Fruit fly (Drosophila melanogaster): ENCODE results near the gene CG43131.

CG43131 gene

dm6 chr3R:5120461-5121214 is 11.7 kb upstream of the CG43131 start:
- TF ChIP-seq Myc (optimal IDR thresholded peaks at IDR 0.05) (no peak), dl (GFP tag; optimal IDR thresholded peaks at IDR 0.05; ENCODE audit: insufficient read depth in 1 of 2, partially characterized antibody in 2 of 2) (no peak), Hr78 (GFP tag; optimal IDR thresholded peaks at IDR 0.05) (no peak), Hnf4 (GFP tag; optimal IDR thresholded peaks at IDR 0.05) (peak; percentile 5), jim (GFP tag; optimal IDR thresholded peaks at IDR 0.05) (no peak), br (GFP tag; optimal IDR thresholded peaks at IDR 0.05) (peak; percentile 16), ey (GFP tag; optimal IDR thresholded peaks at IDR 0.05) (peak; percentile 36), sage (GFP tag; optimal IDR thresholded peaks at IDR 0.05) (no peak), fru (GFP tag; optimal IDR thresholded peaks at IDR 0.05) (no peak), Sp1 (GFP tag; optimal IDR thresholded peaks at IDR 0.05) (no peak), lola (GFP tag; optimal IDR thresholded peaks at IDR 0.05) (no peak), CG32264 (GFP tag; optimal IDR thresholded peaks at IDR 0.05) (no peak), N (GFP tag; optimal IDR thresholded peaks at IDR 0.05) (peak; percentile 6), foxo (GFP tag; optimal IDR thresholded peaks at IDR 0.05) (peak in 1 of 2 experiments; percentile 15), dsf (GFP tag; optimal IDR thresholded peaks at IDR 0.05; ENCODE audit: borderline replicate concordance) (no peak), Hr83 (GFP tag; optimal IDR thresholded peaks at IDR 0.05; ENCODE audit: poor library complexity, severe bottlenecking) (no peak), sv (GFP tag; optimal IDR thresholded peaks at IDR 0.05) (no peak), rgr (GFP tag; optimal IDR thresholded peaks at IDR 0.05) (peak; percentile 4), h (GFP tag; optimal IDR thresholded peaks at IDR 0.05) (peak; percentile 49), usp (GFP tag; optimal IDR thresholded peaks at IDR 0.05) (no peak), HLH106 (tag; optimal IDR thresholded peaks at IDR 0.05) (peak; percentile 23), Dif (GFP tag; optimal IDR thresholded peaks at IDR 0.05; ENCODE audit: partially characterized antibody) (no peak)

dm6 chr3R:5118185-5118584 is 9.2 kb upstream of the CG43131 start:
- TF ChIP-seq Abd-B (GFP tag; optimal IDR thresholded peaks at IDR 0.05) (no peak), tai (GFP tag; optimal IDR thresholded peaks at IDR 0.05) (no peak), h (GFP tag; optimal IDR thresholded peaks at IDR 0.05) (peak; percentile 35), Dfd (GFP tag; optimal IDR thresholded peaks at IDR 0.05) (no peak), Rel (GFP tag; optimal IDR thresholded peaks at IDR 0.05) (no peak), Rel (tag; optimal IDR thresholded peaks at IDR 0.05) (no peak), usp (GFP tag; optimal IDR thresholded peaks at IDR 0.05) (no peak), dsf (GFP tag; optimal IDR thresholded peaks at IDR 0.05; ENCODE audit: borderline replicate concordance) (no peak), jim (GFP tag; optimal IDR thresholded peaks at IDR 0.05) (no peak), Vsx2 (GFP tag; optimal IDR thresholded peaks at IDR 0.05; ENCODE audit: partially characterized antibody) (no peak), br (GFP tag; optimal IDR thresholded peaks at IDR 0.05) (no peak), rgr (GFP tag; optimal IDR thresholded peaks at IDR 0.05) (peak; percentile 37), Hr78 (GFP tag; optimal IDR thresholded peaks at IDR 0.05) (no peak), woc (GFP tag; optimal IDR thresholded peaks at IDR 0.05) (no peak), Sp1 (GFP tag; optimal IDR thresholded peaks at IDR 0.05) (no peak), Jra (GFP tag; optimal IDR thresholded peaks at IDR 0.05) (no peak), brk (GFP tag; optimal IDR thresholded peaks at IDR 0.05) (no peak), Hnf4 (GFP tag; optimal IDR thresholded peaks at IDR 0.05) (no peak), Myc (optimal IDR thresholded peaks at IDR 0.05) (no peak), fru (GFP tag; optimal IDR thresholded peaks at IDR 0.05) (peak; percentile 22), OdsH (GFP tag; optimal IDR thresholded peaks at IDR 0.05) (peak; percentile 1), Hr83 (GFP tag; optimal IDR thresholded peaks at IDR 0.05; ENCODE audit: poor library complexity, severe bottlenecking) (no peak), CG9705 (GFP tag; optimal IDR thresholded peaks at IDR 0.05) (no peak), HLH106 (tag; optimal IDR thresholded peaks at IDR 0.05) (no peak), ey (GFP tag; optimal IDR thresholded peaks at IDR 0.05) (peak; percentile 2), N (GFP tag; optimal IDR thresholded peaks at IDR 0.05) (no peak), foxo (GFP tag; optimal IDR thresholded peaks at IDR 0.05) (peak in 1 of 2 experiments; percentile 37)

- TF ChIP-seq woc (GFP tag; optimal IDR thresholded peaks at IDR 0.05) (no peak), dsf (GFP tag; optimal IDR thresholded peaks at IDR 0.05; ENCODE audit: borderline replicate concordance) (no peak), HLH106 (tag; optimal IDR thresholded peaks at IDR 0.05) (no peak), Dfd (GFP tag; optimal IDR thresholded peaks at IDR 0.05) (no peak), Hr83 (GFP tag; optimal IDR thresholded peaks at IDR 0.05; ENCODE audit: poor library complexity, severe bottlenecking) (no peak), N (GFP tag; optimal IDR thresholded peaks at IDR 0.05) (no peak), Abd-B (GFP tag; optimal IDR thresholded peaks at IDR 0.05) (no peak), dmrt93B (GFP tag; optimal IDR thresholded peaks at IDR 0.05) (no peak), CG32264 (GFP tag; optimal IDR thresholded peaks at IDR 0.05) (no peak), usp (GFP tag; optimal IDR thresholded peaks at IDR 0.05) (no peak)
These were observed 7.4 kb upstream of the CG43131 start for dm6 chr3R:5116425-5116824.

All from whole organism, wandering third instar larva.